Worm (Caenorhabditis elegans): ENCODE results near the gene lmd-3.

ce11 chrV:8413432-8414021 lies 31.1 kb downstream of the lmd-3 start, which contains the start of gene vha-18:
- no peak for TF ChIP-seq ets-7 (tag; optimal IDR thresholded peaks at IDR 0.05)
- no peak for TF ChIP-seq scrt-1 (GFP tag; IDR thresholded peaks at IDR 0.05)
- no peak for TF ChIP-seq ceh-36 (tag; optimal IDR thresholded peaks at IDR 0.05)
- TF ChIP-seq B0310.2 (tag; optimal IDR thresholded peaks at IDR 0.05) = no peak
- no peak for TF ChIP-seq pes-1 (GFP tag; IDR thresholded peaks at IDR 0.05)
- TF ChIP-seq sea-1 (GFP tag; conservative IDR thresholded peaks at IDR 0.05) = no peak
- no peak for TF ChIP-seq ama-1 (optimal IDR thresholded peaks at IDR 0.05)
- TF ChIP-seq tbx-11 (GFP tag; IDR thresholded peaks at IDR 0.05) = no peak
